Worm (Caenorhabditis elegans): ENCODE data around the gene ZC443.1.

DNA sequence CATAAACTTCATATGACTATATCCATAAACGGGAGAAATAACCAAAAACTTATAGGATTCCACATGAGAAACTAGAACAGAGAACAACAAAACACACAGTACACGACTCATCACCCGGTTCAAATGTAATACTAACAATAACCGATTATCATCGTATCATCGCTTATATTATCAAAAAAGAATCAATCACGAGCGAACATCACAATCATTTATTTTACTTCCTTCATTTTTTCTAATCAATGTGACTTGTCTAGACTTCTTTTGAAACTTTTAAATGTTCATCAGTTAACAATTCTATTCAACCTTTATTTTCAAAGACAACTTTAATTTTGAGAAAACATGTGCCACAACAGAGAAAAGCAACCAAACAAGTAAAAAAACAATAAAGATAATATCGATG is 14.7 kb downstream of the ZC443.1 start, which contains the start of gene ugt-4:
- TF ChIP-seq mdl-1 (tag; optimal IDR thresholded peaks at IDR 0.05) (no peak), lin-39 (tag; optimal IDR thresholded peaks at IDR 0.05) (no peak), nhr-11 (tag; optimal IDR thresholded peaks at IDR 0.05) (no peak), ZK546.5 (tag; optimal IDR thresholded peaks at IDR 0.05) (no peak), C34F6.9 (tag; optimal IDR thresholded peaks at IDR 0.05) (no peak), nhr-12 (tag; optimal IDR thresholded peaks at IDR 0.05) (no peak)
